Worm (Caenorhabditis elegans) whole organism, L4 larva: ENCODE measurements around the gene C26F1.1.

Experiments
- Y48G9A.11 ChIP-seq: fragments of 200-800 bp; sonication (Bioruptor generic); IDR thresholded peaks from 2 replicates; pipeline ENCODE4 v1.3.6; 2022; ENCODE audit warnings: missing genetic modification reagents, missing genetic modification characterization, missing compliant biosample characterization
- daf-12 ChIP-seq: fragments of 150-350 bp; optimal IDR thresholded peaks from 2 replicates; lab custom pipeline; 2014; ENCODE audit warnings: missing biosample characterization, missing genetic modification reagents, missing genetic modification characterization
- egl-43 ChIP-seq: fragments of 200-800 bp; sonication (Bioruptor generic); IDR thresholded peaks from 2 replicates; pipeline ENCODE4 v1.3.6; 2022; ENCODE audit warnings: missing genetic modification reagents, missing genetic modification characterization, missing compliant biosample characterization
- gei-8 ChIP-seq: fragments of 200-800 bp; sonication (Bioruptor generic); optimal IDR thresholded peaks from 2 replicates; lab custom pipeline; 2018; ENCODE audit warnings: mild to moderate bottlenecking, missing genetic modification characterization, missing compliant biosample characterization
- lir-3 ChIP-seq: sonication (generic microtip); optimal IDR thresholded peaks from 2 replicates; lab custom pipeline; 2016; ENCODE audit warnings: mild to moderate bottlenecking, missing genetic modification characterization, missing compliant biosample characterization
- nhr-10 ChIP-seq: fragments of 150-350 bp; optimal IDR thresholded peaks from 2 replicates; lab custom pipeline; 2014; ENCODE audit warnings: missing biosample characterization, missing genetic modification characterization
- nhr-102 ChIP-seq: sonication (generic microtip); optimal IDR thresholded peaks from 2 replicates; lab custom pipeline; 2016; ENCODE audit warnings: mild to moderate bottlenecking, missing genetic modification characterization, moderate library complexity, missing compliant biosample characterization
- nhr-11 ChIP-seq: fragments of 150-350 bp; optimal IDR thresholded peaks from 2 replicates; lab custom pipeline; 2014; ENCODE audit warnings: missing biosample characterization, missing genetic modification characterization
- nhr-237 ChIP-seq: sonication (generic microtip); optimal IDR thresholded peaks from 2 replicates; lab custom pipeline; 2017; ENCODE audit warnings: missing biosample characterization, missing genetic modification characterization
- nhr-25 ChIP-seq: sonication (generic microtip); optimal IDR thresholded peaks from 2 replicates; lab custom pipeline; 2017; ENCODE audit warnings: missing genetic modification characterization, mild to moderate bottlenecking, missing compliant biosample characterization, antibody characterized with exemption, moderate library complexity, borderline replicate concordance; ENCODE audit not compliant: insufficient read depth
- pqm-1 ChIP-seq: sonication (generic microtip); optimal IDR thresholded peaks from 2 replicates; lab custom pipeline; 2017; ENCODE audit warnings: missing biosample characterization, missing genetic modification characterization
- snpc-4 ChIP-seq: fragments of 150-350 bp; optimal IDR thresholded peaks from 2 replicates; lab custom pipeline; 2014; ENCODE audit warnings: missing biosample characterization, missing genetic modification characterization

ce11 chrV:7778999-7779398, 6.2 kb upstream of the C26F1.1 start:
- TF ChIP-seq lir-3 (tag; lab: Kevin White, UChicago) (no peak), egl-43 (no peak), nhr-25 (tag; lab: Kevin White, UChicago) (no peak), nhr-102 (tag; lab: Kevin White, UChicago) (no peak), nhr-11 (tag; lab: Kevin White, UChicago) (no peak), daf-12 (tag; lab: Kevin White, UChicago) (no peak), snpc-4 (tag; lab: Kevin White, UChicago) (no peak), gei-8 (GFP tag; lab: Kevin White, UChicago) (no peak), pqm-1 (tag; lab: Kevin White, UChicago) (no peak), Y48G9A.11 (no peak), nhr-237 (tag; lab: Kevin White, UChicago) (no peak), nhr-10 (tag; lab: Kevin White, UChicago) (no peak)
